Fruit fly (Drosophila melanogaster) whole organism, wandering third instar larva: ENCODE measurements around the gene CG31178.

Experiments
- N ChIP-seq: fragments of >200 bp; optimal IDR thresholded peaks from 2 replicates; lab custom pipeline; 2018; ENCODE audit warnings: missing biosample characterization, missing external identifiers, missing genetic modification characterization
- Vsx2 ChIP-seq: fragments of 200-300, 225-300 bp; sonication (Bioruptor generic); optimal IDR thresholded peaks from 2 replicates; lab custom pipeline; 2018; ENCODE audit warnings: missing biosample characterization, missing genetic modification characterization; ENCODE audit not compliant: partially characterized antibody
- dmrt93B ChIP-seq: fragments of 200-800 bp; sonication (Bioruptor generic); optimal IDR thresholded peaks from 2 replicates; lab custom pipeline; 2018; ENCODE audit warnings: missing biosample characterization, mild to moderate bottlenecking, missing genetic modification characterization
- h ChIP-seq: fragments of 200-800 bp; sonication (Bioruptor generic); optimal IDR thresholded peaks from 3 replicates; lab custom pipeline; 2016; ENCODE audit warnings: missing biosample characterization, mild to moderate bottlenecking, missing genetic modification characterization
- pan ChIP-seq: fragments of >200 bp; optimal IDR thresholded peaks from 2 replicates; lab custom pipeline; 2017
- rgr ChIP-seq: fragments of 200-800 bp; sonication (Bioruptor generic); optimal IDR thresholded peaks from 3 replicates; lab custom pipeline; 2016; ENCODE audit warnings: missing biosample characterization, mild to moderate bottlenecking, missing genetic modification characterization

dm6 chr3R:21922674-21923323 lies 49.3 kb downstream of the CG31178 start:
- TF ChIP-seq h (peak; percentile 67), Vsx2 (no peak), rgr (GFP tag; lab: Kevin White, UChicago) (peak; percentile 49), pan (lab: Kevin White, UChicago) (no peak), dmrt93B (GFP tag; lab: Kevin White, UChicago) (peak; percentile 26), N (GFP tag; lab: Kevin White, UChicago) (no peak)
